Worm (Caenorhabditis elegans): ENCODE results near the gene Y105C5A.15.

- no peak for TF ChIP-seq nhr-237 (tag; optimal IDR thresholded peaks at IDR 0.05)
- TF ChIP-seq pha-4 (tag; optimal IDR thresholded peaks at IDR 0.05), result no peak
- TF ChIP-seq nhr-12 (tag; optimal IDR thresholded peaks at IDR 0.05), result no peak
- no peak for TF ChIP-seq nhr-2 (tag; optimal IDR thresholded peaks at IDR 0.05)
- TF ChIP-seq nhr-28 (tag; optimal IDR thresholded peaks at IDR 0.05), result no peak
- TF ChIP-seq elt-1 (tag; optimal IDR thresholded peaks at IDR 0.05; ENCODE audit: borderline replicate concordance, insufficient read depth), result no peak
- TF ChIP-seq lin-13 (tag; optimal IDR thresholded peaks at IDR 0.05), result no peak
- TF ChIP-seq ces-1 (GFP tag; optimal IDR thresholded peaks at IDR 0.05), result peak; percentile 62
- peak; percentile 13 for TF ChIP-seq unc-62 (GFP tag; optimal IDR thresholded peaks at IDR 0.05)
- no peak for TF ChIP-seq ceh-39 (tag; optimal IDR thresholded peaks at IDR 0.05)
- no peak for TF ChIP-seq nhr-76 (tag; optimal IDR thresholded peaks at IDR 0.05)
Measured at ce11 chrIV:15696786-15697185, 7.8 kb downstream of the Y105C5A.15 start.

All from whole organism, mixed stage, embryonic.